Fruit fly (Drosophila melanogaster) whole organism, wandering third instar larva: ENCODE results near the gene CG17786.

ENCODE experiments used
- CG9705 ChIP-seq: fragments of 200-800 bp; sonication (Bioruptor generic); optimal IDR thresholded peaks from 2 replicates; lab custom pipeline; 2018; ENCODE audit warnings: missing biosample characterization, mild to moderate bottlenecking, missing genetic modification characterization
- Dfd ChIP-seq: fragments of >200 bp; optimal IDR thresholded peaks from 2 replicates; lab custom pipeline; 2017; ENCODE audit warnings: missing biosample characterization, missing genetic modification characterization
- HLH106 ChIP-seq: fragments of 200-800 bp; optimal IDR thresholded peaks from 3 replicates; lab custom pipeline; 2019; ENCODE audit warnings: missing biosample characterization, mild to moderate bottlenecking, missing genetic modification characterization, moderate library complexity
- Hnf4 ChIP-seq: fragments of 200-800 bp; sonication (Bioruptor generic); optimal IDR thresholded peaks from 2 replicates; lab custom pipeline; 2016; ENCODE audit warnings: missing biosample characterization, mild to moderate bottlenecking, missing genetic modification characterization
- OdsH ChIP-seq: fragments of 200-800 bp; sonication (Bioruptor generic); optimal IDR thresholded peaks from 2 replicates; lab custom pipeline; 2016; ENCODE audit warnings: missing biosample characterization, mild to moderate bottlenecking, missing genetic modification characterization
- Vsx2 ChIP-seq: fragments of 200-300, 225-300 bp; sonication (Bioruptor generic); optimal IDR thresholded peaks from 2 replicates; lab custom pipeline; 2018; ENCODE audit warnings: missing biosample characterization, missing genetic modification characterization; ENCODE audit not compliant: partially characterized antibody
- brk ChIP-seq: fragments of 200-800 bp; sonication (Bioruptor generic); optimal IDR thresholded peaks from 2 replicates; lab custom pipeline; 2016; ENCODE audit warnings: missing biosample characterization, mild to moderate bottlenecking, missing genetic modification characterization
- foxo ChIP-seq, 2 experiments: fragments of 200-800 bp; sonication (Bioruptor generic); optimal IDR thresholded peaks; 2 replicates in 1 of 2; 3 replicates in 1 of 2; lab custom pipeline; 2016 to 2017; ENCODE audit warnings: missing biosample characterization in 2 of 2, missing genetic modification characterization in 2 of 2
- fru ChIP-seq: fragments of 200-800 bp; sonication (Bioruptor generic); optimal IDR thresholded peaks from 3 replicates; lab custom pipeline; 2016; ENCODE audit warnings: missing biosample characterization, mild to moderate bottlenecking, missing genetic modification characterization
- pan ChIP-seq: fragments of >200 bp; optimal IDR thresholded peaks from 2 replicates; lab custom pipeline; 2017
- psq ChIP-seq: fragments of 200-800 bp; sonication (Bioruptor generic); optimal IDR thresholded peaks from 3 replicates; lab custom pipeline; 2017; ENCODE audit warnings: missing biosample characterization, mild to moderate bottlenecking, missing genetic modification characterization, moderate library complexity
- sv ChIP-seq: fragments of 200-800 bp; sonication (Bioruptor generic); optimal IDR thresholded peaks from 3 replicates; lab custom pipeline; 2016; ENCODE audit warnings: missing biosample characterization, missing genetic modification characterization
- usp ChIP-seq: fragments of >200 bp; optimal IDR thresholded peaks from 2 replicates; lab custom pipeline; 2017; ENCODE audit warnings: missing biosample characterization, missing genetic modification characterization

dm6 chr3R:24203426-24203825, 15.1 kb downstream of the CG17786 start:
- TF ChIP-seq usp (GFP tag; lab: Kevin White, UChicago): no peak
- TF ChIP-seq psq (GFP tag; lab: Kevin White, UChicago): peak; percentile 54
- peak; percentile 74 for TF ChIP-seq OdsH (GFP tag; lab: Kevin White, UChicago)
- TF ChIP-seq Vsx2 (GFP tag; lab: Kevin White, UChicago): no peak
- no peak for TF ChIP-seq brk (GFP tag; lab: Kevin White, UChicago)
- peak in 1 of 2 experiments; percentile 76 for TF ChIP-seq foxo (GFP tag; optimal IDR thresholded peaks at IDR 0.05; lab: Kevin White, UChicago)
- no peak for TF ChIP-seq CG9705
- TF ChIP-seq pan (lab: Kevin White, UChicago): no peak
- peak; percentile 67 for TF ChIP-seq HLH106 (tag; lab: Kevin White, UChicago)
- TF ChIP-seq Hnf4 (GFP tag; lab: Kevin White, UChicago): no peak
- peak; percentile 75 for TF ChIP-seq fru (GFP tag; lab: Kevin White, UChicago)
- TF ChIP-seq sv (GFP tag; lab: Kevin White, UChicago): no peak
- no peak for TF ChIP-seq Dfd (GFP tag; lab: Kevin White, UChicago)
